Fruit fly (Drosophila melanogaster): ENCODE data around the gene sit.

DNA sequence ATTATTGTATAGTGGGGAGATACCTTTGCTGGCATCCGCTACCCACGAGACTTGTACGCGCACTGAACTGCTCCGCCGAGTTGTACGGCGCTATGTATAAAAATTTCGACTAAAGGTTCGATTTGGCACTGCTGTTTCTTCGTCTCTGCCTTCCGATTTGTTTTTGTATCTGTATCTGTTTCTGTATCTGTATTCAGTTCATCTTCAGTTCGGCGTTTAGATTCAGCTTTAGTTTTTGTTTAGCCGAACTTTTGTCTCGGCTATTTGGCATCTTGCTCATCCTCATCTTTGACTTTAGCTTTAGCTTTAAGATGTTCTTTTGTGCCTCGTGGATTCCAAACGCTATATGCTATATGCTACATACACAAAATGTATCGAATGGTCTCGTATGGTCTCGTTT, at the start of gene sit:
- no peak for TF ChIP-seq CG8478 (optimal IDR thresholded peaks at IDR 0.05)
- TF ChIP-seq CTCF (optimal IDR thresholded peaks at IDR 0.05): no peak

All from S2 (cell line).